Worm (Caenorhabditis elegans) whole organism, early embryonic: Measurements from ENCODE around the gene F53F4.7.

Experiments
- ceh-13 ChIP-seq: fragments of 200-800 bp; sonication (Bioruptor generic); optimal IDR thresholded peaks from 2 replicates; lab custom pipeline; 2018; ENCODE audit warnings: mild to moderate bottlenecking, missing genetic modification characterization, missing compliant biosample characterization
- ets-7 ChIP-seq: sonication (generic microtip); optimal IDR thresholded peaks from 2 replicates; lab custom pipeline; 2016; ENCODE audit warnings: missing genotype, missing genetic modification characterization, missing compliant biosample characterization
- flt-1 ChIP-seq: fragments of 200-800 bp; sonication (Bioruptor generic); IDR thresholded peaks from 2 replicates; pipeline ENCODE4 v1.3.6; 2022; ENCODE audit warnings: missing genetic modification characterization, missing compliant biosample characterization
- pes-1 ChIP-seq: fragments of 200-800 bp; sonication (Bioruptor generic); IDR thresholded peaks from 2 replicates; pipeline ENCODE4 v1.3.6; 2022; ENCODE audit warnings: missing genetic modification reagents, missing genetic modification characterization, missing compliant biosample characterization
- tbx-11 ChIP-seq: fragments of 200-800 bp; sonication (Bioruptor generic); IDR thresholded peaks from 2 replicates; pipeline ENCODE4 v1.3.6; 2022; ENCODE audit warnings: missing genetic modification characterization, missing compliant biosample characterization

ce11 chrV:13580696-13581095 lies 33.1 kb downstream of the F53F4.7 start, which contains the start of gene C50B8.5:
- no peak for TF ChIP-seq pes-1 (GFP tag; lab: Robert Waterston, UW)
- TF ChIP-seq tbx-11 (GFP tag; lab: Robert Waterston, UW): no peak
- TF ChIP-seq ceh-13 (GFP tag; lab: Kevin White, UChicago): no peak
- TF ChIP-seq ets-7 (tag; lab: Kevin White, UChicago): no peak
- no peak for TF ChIP-seq flt-1
